Fruit fly (Drosophila melanogaster): ENCODE data around the gene CG42371.

dm6 chr2L:2194305-2194828 lies 22.7 kb downstream of the CG42371 start:
- no peak for TF ChIP-seq CG8478 (optimal IDR thresholded peaks at IDR 0.05)
- TF ChIP-seq EcR (GFP tag; optimal IDR thresholded peaks at IDR 0.05), result peak in 1 of 2 experiments; percentile 31
- TF ChIP-seq pan (optimal IDR thresholded peaks at IDR 0.05), result no peak
- no peak for TF ChIP-seq psq (optimal IDR thresholded peaks at IDR 0.05)
- TF ChIP-seq usp (GFP tag; optimal IDR thresholded peaks at IDR 0.05), result no peak
- no peak for TF ChIP-seq Dll (optimal IDR thresholded peaks at IDR 0.05)

Measured in whole organism.